Worm (Caenorhabditis elegans) whole organism, young adult: ENCODE data around the gene F41C6.4.

Experiments
- B0035.1 ChIP-seq: sonication (generic microtip); optimal IDR thresholded peaks from 2 replicates; lab custom pipeline; 2016; ENCODE audit warnings: missing genetic modification characterization, mild to moderate bottlenecking, missing compliant biosample characterization, missing genotype, missing genetic modification reagents
- D2030.7 ChIP-seq: fragments of 200-800 bp; sonication (Bioruptor generic); IDR thresholded peaks from 2 replicates; pipeline ENCODE4 v1.3.6; 2022; ENCODE audit warnings: missing genetic modification reagents, missing genetic modification characterization, missing compliant biosample characterization
- F10E7.11 ChIP-seq: sonication (generic microtip); optimal IDR thresholded peaks from 2 replicates; lab custom pipeline; 2017; ENCODE audit warnings: mild to moderate bottlenecking, missing genetic modification characterization, moderate library complexity, missing compliant biosample characterization
- F37B4.10 ChIP-seq: fragments of 200-800 bp; sonication (Bioruptor generic); IDR thresholded peaks from 2 replicates; pipeline ENCODE4 v1.3.6; 2022; ENCODE audit warnings: missing genetic modification characterization, missing compliant biosample characterization
- F55B11.4 ChIP-seq: sonication (generic microtip); optimal IDR thresholded peaks from 2 replicates; lab custom pipeline; 2016; ENCODE audit warnings: missing compliant biosample characterization, missing genetic modification characterization, borderline replicate concordance; ENCODE audit not compliant: insufficient read depth
- T07F8.4 ChIP-seq: sonication (generic microtip); optimal IDR thresholded peaks from 2 replicates; lab custom pipeline; 2016; ENCODE audit warnings: mild to moderate bottlenecking, missing genetic modification characterization, moderate library complexity, missing compliant biosample characterization
- Y67H2A.10 ChIP-seq: fragments of 200-800 bp; sonication (Bioruptor generic); conservative IDR thresholded peaks from 2 replicates; pipeline ENCODE4 v1.3.6; 2022; ENCODE audit warnings: missing genetic modification reagents, missing genetic modification characterization, missing compliant biosample characterization
- Y95B8A.8 ChIP-seq: fragments of 200-800 bp; sonication (Bioruptor generic); IDR thresholded peaks from 2 replicates; pipeline ENCODE4 v1.3.6; 2022; ENCODE audit warnings: missing genetic modification reagents, missing genetic modification characterization, missing compliant biosample characterization
- ZK185.1 ChIP-seq: sonication (generic microtip); optimal IDR thresholded peaks from 2 replicates; lab custom pipeline; 2016; ENCODE audit warnings: mild to moderate bottlenecking, missing genetic modification characterization, missing compliant biosample characterization; ENCODE audit not compliant: poor library complexity, severe bottlenecking
- ama-1 ChIP-seq, 3 experiments: fragments of 150-350 bp in 1 of 3; sonication (generic microtip) in 2 of 3; optimal IDR thresholded peaks; 2 replicates each; lab custom pipeline; 2014 to 2018; ENCODE audit warnings: missing biosample characterization in 2 of 3, missing genetic modification characterization in 2 of 3, missing genetic modification reagents in 2 of 3
- aptf-3 ChIP-seq: fragments of 200-800 bp; sonication (Bioruptor generic); IDR thresholded peaks from 2 replicates; pipeline ENCODE4 v1.3.6; 2022; ENCODE audit warnings: missing genetic modification characterization, missing compliant biosample characterization
- attf-3 ChIP-seq: fragments of 200-800 bp; sonication (Bioruptor generic); conservative IDR thresholded peaks from 2 replicates; pipeline ENCODE4 v1.3.6; 2022; ENCODE audit warnings: missing genetic modification reagents, missing genetic modification characterization, missing compliant biosample characterization
- cebp-1 ChIP-seq, 2 experiments: fragments of 200-800 bp in 1 of 2; sonication (Bioruptor generic) in 1 of 2; sonication (generic microtip) in 1 of 2; IDR thresholded peaks in 1 of 2; optimal IDR thresholded peaks in 1 of 2; 2 replicates each; pipeline versions ENCODE4 v1.3.6 to Lab custom; 2017 to 2022; ENCODE audit warnings: missing compliant biosample characterization in 2 of 2, missing genetic modification characterization in 2 of 2, mild to moderate bottlenecking in 1 of 2, missing genetic modification reagents in 1 of 2, moderate library complexity in 1 of 2
- cebp-2 ChIP-seq: fragments of 200-800 bp; sonication (Bioruptor generic); IDR thresholded peaks from 2 replicates; pipeline ENCODE4 v1.3.6; 2022; ENCODE audit warnings: missing genetic modification characterization, missing compliant biosample characterization
- ceh-27 ChIP-seq: fragments of 200-800 bp; sonication (Bioruptor generic); optimal IDR thresholded peaks from 2 replicates; lab custom pipeline; 2018; ENCODE audit warnings: mild to moderate bottlenecking, missing genetic modification characterization, moderate library complexity, missing compliant biosample characterization
- ceh-79 ChIP-seq: sonication (generic microtip); optimal IDR thresholded peaks from 2 replicates; lab custom pipeline; 2017; ENCODE audit warnings: mild to moderate bottlenecking, missing genetic modification characterization, missing compliant biosample characterization
- dox-1 ChIP-seq: fragments of 200-800 bp; sonication (Bioruptor generic); IDR thresholded peaks from 2 replicates; pipeline ENCODE4 v1.3.6; 2022; ENCODE audit warnings: missing genetic modification reagents, missing genetic modification characterization, missing compliant biosample characterization
- egrh-3 ChIP-seq: fragments of 200-800 bp; sonication (Bioruptor generic); IDR thresholded peaks from 2 replicates; pipeline ENCODE4 v1.3.6; 2022; ENCODE audit warnings: missing genetic modification reagents, missing genetic modification characterization, missing compliant biosample characterization
- fkh-3 ChIP-seq: sonication (generic microtip); optimal IDR thresholded peaks from 2 replicates; lab custom pipeline; 2016; ENCODE audit warnings: mild to moderate bottlenecking, missing genetic modification characterization, missing compliant biosample characterization
- gei-17 ChIP-seq: fragments of 200-800 bp; sonication (Bioruptor generic); optimal IDR thresholded peaks from 2 replicates; lab custom pipeline; 2018; ENCODE audit warnings: mild to moderate bottlenecking, missing genetic modification characterization, missing compliant biosample characterization
- hmg-1.2 ChIP-seq: fragments of 200-800 bp; sonication (Bioruptor generic); IDR thresholded peaks from 2 replicates; pipeline ENCODE4 v1.3.6; 2022; ENCODE audit warnings: missing genetic modification reagents, missing genetic modification characterization, missing compliant biosample characterization
- hrde-1 ChIP-seq: sonication (generic microtip); optimal IDR thresholded peaks from 2 replicates; lab custom pipeline; 2016; ENCODE audit warnings: missing genetic modification characterization, mild to moderate bottlenecking, missing compliant biosample characterization, moderate library complexity, missing genotype, missing genetic modification reagents, borderline replicate concordance
- let-526 ChIP-seq: fragments of 200-800 bp; sonication (Bioruptor generic); IDR thresholded peaks from 2 replicates; pipeline ENCODE4 v1.3.6; 2022; ENCODE audit warnings: missing genetic modification reagents, missing genetic modification characterization, missing compliant biosample characterization
- lsl-1 ChIP-seq: fragments of 200-800 bp; sonication (Bioruptor generic); optimal IDR thresholded peaks from 2 replicates; lab custom pipeline; 2018; ENCODE audit warnings: mild to moderate bottlenecking, missing genetic modification characterization, moderate library complexity, missing compliant biosample characterization
- lsy-27 ChIP-seq: sonication (generic microtip); optimal IDR thresholded peaks from 2 replicates; lab custom pipeline; 2017; ENCODE audit warnings: missing genetic modification characterization, mild to moderate bottlenecking, missing compliant biosample characterization, antibody characterized with exemption, missing genotype, borderline replicate concordance; ENCODE audit not compliant: insufficient read depth
- mel-28 ChIP-seq: sonication (generic microtip); optimal IDR thresholded peaks from 2 replicates; lab custom pipeline; 2016; ENCODE audit warnings: borderline replicate concordance, mild to moderate bottlenecking, missing genetic modification characterization, missing compliant biosample characterization
- mxl-1 ChIP-seq: sonication (generic microtip); optimal IDR thresholded peaks from 2 replicates; lab custom pipeline; 2016; ENCODE audit warnings: missing genetic modification characterization, missing compliant biosample characterization
- nfya-1 ChIP-seq: sonication (generic microtip); optimal IDR thresholded peaks from 2 replicates; lab custom pipeline; 2017; ENCODE audit warnings: antibody characterized with exemption, missing compliant biosample characterization, missing genetic modification characterization, borderline replicate concordance; ENCODE audit not compliant: insufficient read depth
- nfya-2 ChIP-seq: fragments of 200-800 bp; sonication (Bioruptor generic); IDR thresholded peaks from 2 replicates; pipeline ENCODE4 v1.3.6; 2022; ENCODE audit warnings: missing genetic modification reagents, missing genetic modification characterization, missing compliant biosample characterization
- nhr-80 ChIP-seq: sonication (generic microtip); optimal IDR thresholded peaks from 2 replicates; lab custom pipeline; 2016; ENCODE audit warnings: missing genetic modification characterization, missing compliant biosample characterization
- rec-8 ChIP-seq, 2 experiments: sonication (generic microtip); optimal IDR thresholded peaks; 2 replicates each; lab custom pipeline; 2016; ENCODE audit warnings: mild to moderate bottlenecking in 2 of 2, missing genetic modification characterization in 2 of 2, missing genetic modification reagents in 2 of 2, missing genotype in 2 of 2, missing biosample characterization in 1 of 2, missing compliant biosample characterization in 1 of 2, moderate library complexity in 1 of 2
- sea-2 ChIP-seq: fragments of 200-800 bp; sonication (Bioruptor generic); IDR thresholded peaks from 2 replicates; pipeline ENCODE4 v1.3.6; 2022; ENCODE audit warnings: missing genetic modification characterization, missing compliant biosample characterization
- zim-3 ChIP-seq: sonication (generic microtip); optimal IDR thresholded peaks from 2 replicates; lab custom pipeline; 2017; ENCODE audit warnings: mild to moderate bottlenecking, missing genetic modification characterization, moderate library complexity, missing compliant biosample characterization
- ztf-25 ChIP-seq: fragments of 200-800 bp; sonication (Bioruptor generic); IDR thresholded peaks from 2 replicates; pipeline ENCODE4 v1.3.6; 2022; ENCODE audit warnings: missing genetic modification reagents, missing genetic modification characterization, missing compliant biosample characterization
- ztf-26 ChIP-seq: sonication (generic microtip); optimal IDR thresholded peaks from 2 replicates; lab custom pipeline; 2017; ENCODE audit warnings: missing genetic modification characterization, missing compliant biosample characterization

Gene F41C6.4

ce11 chrX:6874723-6875122 is at the start of gene F41C6.4:
TSS of gene F41C6.4 (minus strand) at chrX:6874823.
- TF ChIP-seq F37B4.10 (GFP tag; lab: Robert Waterston, UW), result no peak
- TF ChIP-seq dox-1 (GFP tag; lab: Robert Waterston, UW), result no peak
- no peak for TF ChIP-seq attf-3 (GFP tag; lab: Robert Waterston, UW)
- no peak for TF ChIP-seq let-526 (GFP tag; lab: Robert Waterston, UW)
- no peak for TF ChIP-seq ceh-27 (GFP tag; lab: Kevin White, UChicago)
- TF ChIP-seq cebp-2 (GFP tag; lab: Robert Waterston, UW), result no peak
- TF ChIP-seq T07F8.4 (tag; lab: Kevin White, UChicago), result no peak
- TF ChIP-seq Y67H2A.10, result no peak
- no peak for TF ChIP-seq ZK185.1 (tag; lab: Kevin White, UChicago)
- TF ChIP-seq sea-2 (GFP tag; lab: Robert Waterston, UW), result no peak
- TF ChIP-seq rec-8 (tag; optimal IDR thresholded peaks at IDR 0.05; lab: Kevin White, UChicago), result no peak
- no peak for TF ChIP-seq gei-17
- TF ChIP-seq nhr-80 (tag; lab: Kevin White, UChicago), result no peak
- no peak for TF ChIP-seq D2030.7 (GFP tag; lab: Robert Waterston, UW)
- no peak for TF ChIP-seq mxl-1 (tag; lab: Kevin White, UChicago)
- no peak for TF ChIP-seq F55B11.4
- TF ChIP-seq F10E7.11 (tag; lab: Kevin White, UChicago), result no peak

- TF ChIP-seq hmg-1.2 (GFP tag; lab: Robert Waterston, UW) (no peak), ceh-79 (tag; lab: Kevin White, UChicago) (no peak), hrde-1 (tag; lab: Kevin White, UChicago) (no peak), cebp-1 (GFP tag; IDR thresholded peaks at IDR 0.05; lab: Robert Waterston, UW) (no peak), cebp-1 (tag; optimal IDR thresholded peaks at IDR 0.05; lab: Kevin White, UChicago) (no peak), nfya-2 (GFP tag; lab: Robert Waterston, UW) (no peak), Y95B8A.8 (GFP tag; lab: Robert Waterston, UW) (no peak), fkh-3 (tag; lab: Kevin White, UChicago) (no peak), mel-28 (tag; lab: Kevin White, UChicago) (no peak), zim-3 (tag; lab: Kevin White, UChicago) (no peak), nfya-1 (tag; lab: Kevin White, UChicago) (no peak), ztf-26 (tag; lab: Kevin White, UChicago) (no peak), sea-2 (GFP tag; lab: Robert Waterston, UW) (no peak), dox-1 (GFP tag; lab: Robert Waterston, UW) (no peak), ztf-25 (GFP tag; lab: Robert Waterston, UW) (no peak), lsy-27 (tag; lab: Kevin White, UChicago) (no peak), aptf-3 (GFP tag; lab: Robert Waterston, UW) (no peak), B0035.1 (tag; lab: Kevin White, UChicago) (no peak), egrh-3 (GFP tag; lab: Robert Waterston, UW) (no peak), ama-1 (optimal IDR thresholded peaks at IDR 0.05; lab: Kevin White, UChicago) (no peak), ama-1 (GFP tag; optimal IDR thresholded peaks at IDR 0.05; lab: Kevin White, UChicago) (no peak), lsl-1 (GFP tag; lab: Kevin White, UChicago) (no peak)
- TF ChIP-seq, all 124 proteins: peak for 0
These were observed 45.5 kb upstream of the F41C6.4 start for ce11 chrX:6920132-6920531.
